Worm (Caenorhabditis elegans) whole organism, L1 larva: ENCODE measurements around the gene ubc-1.

ENCODE experiments used
- F16B12.6 ChIP-seq: fragments of 150-350 bp; optimal IDR thresholded peaks from 2 replicates; lab custom pipeline; 2014; ENCODE audit warnings: missing biosample characterization, missing genetic modification characterization
- Y116A8C.19 ChIP-seq: sonication (generic microtip); optimal IDR thresholded peaks from 2 replicates; lab custom pipeline; 2016; ENCODE audit warnings: missing compliant biosample characterization, missing genetic modification characterization, borderline replicate concordance
- aha-1 ChIP-seq: fragments of 150-350 bp; optimal IDR thresholded peaks from 2 replicates; lab custom pipeline; 2014; ENCODE audit warnings: missing biosample characterization, missing genetic modification characterization
- alr-1 ChIP-seq: fragments of 200-800 bp; sonication (Bioruptor generic); optimal IDR thresholded peaks from 2 replicates; lab custom pipeline; 2018; ENCODE audit warnings: borderline replicate concordance, mild to moderate bottlenecking, missing genetic modification characterization, missing compliant biosample characterization
- ama-1 ChIP-seq: fragments of 150-350 bp; optimal IDR thresholded peaks from 2 replicates; lab custom pipeline; 2014
- ceh-8 ChIP-seq: fragments of 200-800 bp; sonication (Bioruptor generic); optimal IDR thresholded peaks from 2 replicates; lab custom pipeline; 2018; ENCODE audit warnings: mild to moderate bottlenecking, missing genetic modification characterization, moderate library complexity, missing compliant biosample characterization
- ceh-88 ChIP-seq: fragments of 200-800 bp; sonication (Bioruptor generic); IDR thresholded peaks from 2 replicates; pipeline ENCODE4 v1.3.6; 2022; ENCODE audit warnings: missing genetic modification characterization, missing compliant biosample characterization
- egl-27 ChIP-seq, 2 experiments: fragments of 150-350 bp in 1 of 2; sonication (generic microtip); optimal IDR thresholded peaks; 3 replicates each; lab custom pipeline; 2017 to 2018; ENCODE audit warnings: missing biosample characterization in 2 of 2, missing genetic modification characterization in 2 of 2, missing genetic modification reagents in 2 of 2
- elt-2 ChIP-seq: sonication (generic microtip); optimal IDR thresholded peaks from 2 replicates; lab custom pipeline; 2016; ENCODE audit warnings: missing genetic modification characterization, mild to moderate bottlenecking, inconsistent platforms, missing compliant biosample characterization, missing genetic modification reagents
- elt-3 ChIP-seq, 6 experiments: fragments of 150-350 bp in 1 of 6; sonication (generic microtip); optimal IDR thresholded peaks; 2 replicates each; lab custom pipeline; 2017 to 2018; ENCODE audit warnings: missing biosample characterization in 6 of 6, missing genetic modification characterization in 6 of 6, inconsistent platforms in 1 of 6
- fkh-10 ChIP-seq: sonication (generic microtip); optimal IDR thresholded peaks from 2 replicates; lab custom pipeline; 2017; ENCODE audit warnings: missing biosample characterization, missing genetic modification reagents, missing genetic modification characterization
- fkh-4 ChIP-seq: sonication (generic microtip); optimal IDR thresholded peaks from 2 replicates; lab custom pipeline; 2016; ENCODE audit warnings: missing compliant biosample characterization, missing genetic modification characterization, borderline replicate concordance
- fos-1 ChIP-seq: fragments of 150-350 bp; optimal IDR thresholded peaks from 2 replicates; lab custom pipeline; 2014; ENCODE audit warnings: missing biosample characterization, missing genetic modification characterization
- hlh-4 ChIP-seq: sonication (generic microtip); optimal IDR thresholded peaks from 2 replicates; lab custom pipeline; 2016; ENCODE audit warnings: mild to moderate bottlenecking, missing genetic modification characterization, missing compliant biosample characterization
- irx-1 ChIP-seq: sonication (generic microtip); optimal IDR thresholded peaks from 2 replicates; lab custom pipeline; 2016; ENCODE audit warnings: missing genetic modification characterization, missing compliant biosample characterization
- lin-13 ChIP-seq: fragments of 150-350 bp; optimal IDR thresholded peaks from 2 replicates; lab custom pipeline; 2014; ENCODE audit warnings: missing biosample characterization, missing genetic modification reagents, missing genetic modification characterization
- lin-14 ChIP-seq: fragments of 200-800 bp; sonication (Bioruptor generic); optimal IDR thresholded peaks from 2 replicates; lab custom pipeline; 2018; ENCODE audit warnings: mild to moderate bottlenecking, missing genetic modification characterization, moderate library complexity, missing compliant biosample characterization
- lin-15B ChIP-seq: fragments of 150-350 bp; sonication (generic microtip); optimal IDR thresholded peaks from 3 replicates; lab custom pipeline; 2014; ENCODE audit warnings: missing biosample characterization, missing genetic modification characterization
- mdl-1 ChIP-seq, 2 experiments: fragments of 150-350 bp; optimal IDR thresholded peaks; 2 replicates each; lab custom pipeline; 2014 to 2017; ENCODE audit warnings: missing biosample characterization in 2 of 2, missing genetic modification characterization in 2 of 2, inconsistent platforms in 1 of 2
- nhr-11 ChIP-seq: fragments of 150-350 bp; optimal IDR thresholded peaks from 2 replicates; lab custom pipeline; 2014; ENCODE audit warnings: missing biosample characterization, missing genetic modification characterization
- nhr-12 ChIP-seq: sonication (generic microtip); optimal IDR thresholded peaks from 2 replicates; lab custom pipeline; 2017; ENCODE audit warnings: missing biosample characterization, missing genetic modification characterization
- nhr-19 ChIP-seq: fragments of 200-800 bp; sonication (Bioruptor generic); conservative IDR thresholded peaks from 2 replicates; pipeline ENCODE4 v1.3.6; 2022; ENCODE audit warnings: missing genetic modification characterization, missing compliant biosample characterization
- nhr-237 ChIP-seq: fragments of 150-350 bp; optimal IDR thresholded peaks from 2 replicates; lab custom pipeline; 2014; ENCODE audit warnings: missing biosample characterization, missing genetic modification characterization
- nhr-28 ChIP-seq: fragments of 150-350 bp; optimal IDR thresholded peaks from 2 replicates; lab custom pipeline; 2014; ENCODE audit warnings: missing biosample characterization, missing genetic modification characterization
- nhr-47 ChIP-seq: sonication (generic microtip); optimal IDR thresholded peaks from 2 replicates; lab custom pipeline; 2016; ENCODE audit warnings: mild to moderate bottlenecking, missing genetic modification characterization, moderate library complexity, missing compliant biosample characterization
- nhr-77 ChIP-seq: fragments of 150-350 bp; optimal IDR thresholded peaks from 2 replicates; lab custom pipeline; 2014; ENCODE audit warnings: missing biosample characterization, missing genetic modification characterization
- nhr-85 ChIP-seq: sonication (generic microtip); peaks from one replicate; lab custom pipeline; 2016; ENCODE audit warnings: missing genetic modification characterization, inconsistent platforms, missing compliant biosample characterization
- nhr-90 ChIP-seq: sonication (generic microtip); optimal IDR thresholded peaks from 2 replicates; lab custom pipeline; 2016; ENCODE audit warnings: mild to moderate bottlenecking, missing genetic modification characterization, missing compliant biosample characterization; ENCODE audit not compliant: poor library complexity
- skn-1 ChIP-seq: fragments of 150-350 bp; optimal IDR thresholded peaks from 2 replicates; lab custom pipeline; 2014; ENCODE audit warnings: missing biosample characterization, missing genetic modification characterization
- swsn-7 ChIP-seq: sonication (generic microtip); optimal IDR thresholded peaks from 2 replicates; lab custom pipeline; 2016; ENCODE audit warnings: missing genetic modification characterization, missing compliant biosample characterization
- tbx-2 ChIP-seq: sonication (generic microtip); optimal IDR thresholded peaks from 2 replicates; lab custom pipeline; 2016; ENCODE audit warnings: missing genetic modification characterization, missing compliant biosample characterization
- zip-4 ChIP-seq: fragments of 200-800 bp; sonication (Bioruptor generic); optimal IDR thresholded peaks from 2 replicates; lab custom pipeline; 2018; ENCODE audit warnings: mild to moderate bottlenecking, missing genetic modification characterization, moderate library complexity, missing compliant biosample characterization
- ztf-11 ChIP-seq, 2 experiments: sonication (generic microtip); optimal IDR thresholded peaks; 2 replicates each; lab custom pipeline; 2016 to 2017; ENCODE audit warnings: missing genetic modification characterization in 2 of 2, missing biosample characterization in 1 of 2, missing compliant biosample characterization in 1 of 2
- ztf-4 ChIP-seq: fragments of 150-350 bp; optimal IDR thresholded peaks from 2 replicates; lab custom pipeline; 2014; ENCODE audit warnings: missing biosample characterization, missing genetic modification characterization

Gene ubc-1

DNA sequence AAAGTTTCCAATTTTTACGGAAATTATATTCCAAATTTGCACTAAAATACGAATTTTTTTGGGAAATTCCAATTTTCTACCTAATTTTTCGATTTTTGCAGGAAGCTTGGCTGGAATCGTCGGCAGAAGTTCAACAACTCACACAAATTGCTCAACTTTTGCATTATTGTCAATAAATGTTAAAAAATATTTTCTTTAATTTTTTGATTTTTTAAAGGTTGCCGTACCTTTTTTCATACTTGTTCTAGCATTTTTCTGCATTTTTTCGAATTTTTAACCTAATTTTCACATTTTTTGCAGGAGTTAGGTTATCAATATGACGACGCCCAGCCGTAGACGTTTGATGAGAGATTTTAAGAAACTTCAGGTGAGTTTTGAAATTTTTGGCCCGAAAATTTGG lies at the start of gene ubc-1:
ubc-1 (plus strand) TSS at position 301 of the 400 bp plus-strand sequence.
- TF ChIP-seq fos-1 (tag; lab: Kevin White, UChicago) (no peak), nhr-85 (peak; percentile 17)
- TF ChIP-seq, all 84 proteins: peak for 1

DNA sequence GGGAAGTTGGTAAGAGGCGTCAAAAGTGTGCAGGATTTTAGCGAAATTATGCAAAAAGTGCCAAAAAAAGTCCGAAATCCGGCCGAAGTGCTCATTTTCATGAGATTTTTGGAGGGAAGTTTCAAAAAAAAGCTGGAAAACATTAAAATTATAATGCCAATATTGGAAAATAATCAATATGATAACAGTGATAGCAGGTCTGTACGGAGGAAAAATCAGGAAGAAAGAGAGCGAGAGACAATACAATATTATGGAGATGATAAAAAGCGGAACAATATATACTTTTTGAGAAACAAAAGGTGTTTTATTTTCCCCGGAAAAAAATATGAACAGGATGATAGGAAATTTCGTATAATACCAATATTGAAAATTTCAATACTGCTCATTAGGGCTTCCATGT lies 49.4 kb upstream of the ubc-1 start:
- TF ChIP-seq elt-2 (peak; percentile 34), tbx-2 (tag; lab: Kevin White, UChicago) (no peak)

DNA sequence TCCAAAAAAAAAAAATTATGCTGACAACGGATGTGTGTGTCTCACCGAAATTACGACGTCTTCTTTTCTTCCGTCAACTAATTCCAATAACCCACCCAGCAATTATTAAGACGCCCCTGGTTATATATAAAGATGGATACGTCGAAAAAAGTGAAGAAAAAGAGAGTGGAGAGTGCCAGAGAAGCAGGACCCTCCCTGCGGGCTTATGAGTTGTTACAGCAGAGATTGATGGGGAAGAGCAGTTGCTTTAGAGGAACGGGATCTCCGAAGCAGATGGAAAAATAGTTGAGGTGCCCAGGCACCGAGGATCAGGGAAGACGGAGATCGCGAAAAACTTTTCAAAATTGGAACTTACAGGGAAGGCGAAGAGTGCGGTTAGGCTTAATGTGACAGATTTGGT lies 47.5 kb upstream of the ubc-1 start:
- TF ChIP-seq hlh-4 (tag; lab: Kevin White, UChicago) (no peak), nhr-90 (tag; lab: Kevin White, UChicago) (no peak), swsn-7 (tag; lab: Kevin White, UChicago) (no peak), alr-1 (tag; lab: Kevin White, UChicago) (no peak), Y116A8C.19 (tag; lab: Kevin White, UChicago) (no peak), skn-1 (no peak), aha-1 (tag; lab: Kevin White, UChicago) (no peak), nhr-47 (no peak), ceh-8 (GFP tag; lab: Kevin White, UChicago) (no peak), ztf-4 (no peak), lin-15B (tag; lab: Kevin White, UChicago) (no peak), ama-1 (lab: Kevin White, UChicago) (no peak), lin-14 (GFP tag; lab: Kevin White, UChicago) (no peak), nhr-11 (tag; lab: Kevin White, UChicago) (no peak), fkh-4 (tag; lab: Kevin White, UChicago) (no peak), nhr-12 (tag; lab: Kevin White, UChicago) (no peak)

DNA sequence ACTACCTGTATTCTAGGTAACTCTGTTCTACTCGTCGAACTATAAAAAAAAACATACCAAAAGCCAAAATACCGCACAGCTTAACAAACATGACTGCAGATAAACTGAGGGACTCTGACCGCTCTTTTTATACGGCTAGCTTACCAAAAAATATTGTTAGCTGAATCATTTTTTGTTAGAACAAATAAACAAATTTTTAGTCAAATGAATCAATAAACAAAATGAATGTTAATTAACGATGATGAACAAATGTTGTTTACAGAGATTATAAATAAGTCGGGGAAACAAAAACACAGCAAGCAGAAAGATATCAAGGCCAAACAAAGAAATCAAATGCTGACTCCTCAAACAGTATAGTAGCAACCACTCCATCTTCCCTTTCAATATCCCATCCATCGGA lies 39.2 kb upstream of the ubc-1 start, which contains the start of gene ilys-6:
ilys-6 (minus strand) TSS at position 101 of the 400 bp plus-strand sequence.
- TF ChIP-seq nhr-85, result no peak
- TF ChIP-seq, all 84 proteins: peak for 0

DNA sequence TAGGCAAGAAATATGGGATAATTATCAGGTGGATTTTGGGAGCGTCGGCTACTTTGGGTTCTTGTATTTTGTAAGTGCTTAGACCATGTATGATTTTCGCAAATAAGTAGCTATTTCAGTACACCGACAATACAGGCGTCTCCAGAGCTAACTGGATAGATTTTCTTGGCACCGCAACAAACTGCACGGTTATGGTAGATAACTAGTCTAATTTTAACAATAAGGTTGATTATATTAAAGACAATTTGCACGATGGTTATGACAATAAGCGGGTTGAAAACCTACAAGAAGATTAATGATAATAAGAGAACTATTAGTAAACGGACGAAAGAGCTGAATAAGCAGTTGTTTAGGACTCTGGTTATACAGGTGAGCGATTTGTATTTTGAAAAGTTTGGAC lies 35.5 kb upstream of the ubc-1 start:
- TF ChIP-seq nhr-12 (tag; lab: Kevin White, UChicago) (no peak), alr-1 (tag; lab: Kevin White, UChicago) (no peak), nhr-77 (tag; lab: Kevin White, UChicago) (no peak), egl-27 (tag; optimal IDR thresholded peaks at IDR 0.05; lab: Kevin White, UChicago) (no peak), ama-1 (lab: Kevin White, UChicago) (no peak), mdl-1 (tag; optimal IDR thresholded peaks at IDR 0.05; lab: Kevin White, UChicago) (no peak), ztf-11 (tag; optimal IDR thresholded peaks at IDR 0.05; lab: Kevin White, UChicago) (no peak), fkh-10 (GFP tag; lab: Kevin White, UChicago) (no peak), ceh-88 (GFP tag; lab: Robert Waterston, UW) (no peak)

DNA sequence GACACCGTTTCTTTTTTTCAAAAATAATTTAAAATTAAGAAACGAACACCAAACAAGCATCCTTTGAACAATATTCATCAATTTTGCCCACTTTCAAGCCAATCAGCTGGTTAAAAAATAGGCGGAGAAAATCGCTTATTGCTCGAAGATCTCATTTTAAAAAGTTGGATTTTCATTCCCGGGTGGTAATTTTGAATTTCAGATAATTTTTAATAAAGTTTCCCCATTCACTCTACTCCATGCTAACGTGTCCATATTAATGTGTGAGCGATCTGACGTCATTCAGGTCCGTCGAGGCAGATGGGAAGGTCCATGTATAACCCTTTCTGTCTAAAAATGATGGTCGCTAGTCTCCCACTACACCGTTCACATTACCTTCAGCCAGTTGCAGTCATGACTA lies 34.3 kb upstream of the ubc-1 start, which contains the start of gene fbxb-55:
fbxb-55 (plus strand) TSS at position 301 of the 400 bp plus-strand sequence.
- no peak for TF ChIP-seq elt-3 (tag; optimal IDR thresholded peaks at IDR 0.05; lab: Kevin White, UChicago)
- TF ChIP-seq nhr-28 (tag; lab: Kevin White, UChicago), result no peak
- no peak for TF ChIP-seq lin-13 (GFP tag; lab: Kevin White, UChicago)
- TF ChIP-seq lin-14 (GFP tag; lab: Kevin White, UChicago), result no peak
- TF ChIP-seq nhr-90 (tag; lab: Kevin White, UChicago), result no peak
- no peak for TF ChIP-seq nhr-237
- no peak for TF ChIP-seq F16B12.6
- TF ChIP-seq tbx-2 (tag; lab: Kevin White, UChicago), result no peak
- TF ChIP-seq nhr-19 (GFP tag; lab: Robert Waterston, UW), result no peak
- no peak for TF ChIP-seq ceh-88 (GFP tag; lab: Robert Waterston, UW)
- TF ChIP-seq ceh-8 (GFP tag; lab: Kevin White, UChicago), result no peak
- TF ChIP-seq irx-1, result no peak
- no peak for TF ChIP-seq zip-4 (GFP tag; lab: Kevin White, UChicago)
